Fruit fly (Drosophila melanogaster): ENCODE results near the gene CG31697.

CG31697 gene

dm6 chr2L:19542268-19542773 lies 7.1 kb downstream of the CG31697 start (continued):
- no peak for TF ChIP-seq eve (GFP tag; optimal IDR thresholded peaks at IDR 0.05)
- TF ChIP-seq nom (GFP tag; optimal IDR thresholded peaks at IDR 0.05), result no peak
- no peak for TF ChIP-seq MTF-1 (GFP tag; optimal IDR thresholded peaks at IDR 0.05; ENCODE audit: borderline replicate concordance)
- peak in 1 of 2 experiments; percentile 12 for TF ChIP-seq bsh (GFP tag; optimal IDR thresholded peaks at IDR 0.05)
- no peak for TF ChIP-seq CG6272 (GFP tag; IDR thresholded peaks at IDR 0.05)
- TF ChIP-seq CG10147 (GFP tag; optimal IDR thresholded peaks at IDR 0.05), result no peak
- no peak for TF ChIP-seq Tbp (GFP tag; optimal IDR thresholded peaks at IDR 0.05)
- TF ChIP-seq CG17361 (GFP tag; IDR thresholded peaks at IDR 0.05), result no peak
- no peak for TF ChIP-seq CG11560 (tag; IDR thresholded peaks at IDR 0.05)
- TF ChIP-seq CG6791 (GFP tag; IDR thresholded peaks at IDR 0.05; ENCODE audit: partially characterized antibody), result peak; percentile 95
- no peak for TF ChIP-seq CG9215 (GFP tag; IDR thresholded peaks at IDR 0.05)
- TF ChIP-seq Lhr (GFP tag; optimal IDR thresholded peaks at IDR 0.05), result no peak
- TF ChIP-seq schlank (tag; optimal IDR thresholded peaks at IDR 0.05), result no peak
- no peak for TF ChIP-seq stc (GFP tag; IDR thresholded peaks at IDR 0.05)
- no peak for TF ChIP-seq CG17802 (tag; optimal IDR thresholded peaks at IDR 0.05)
- TF ChIP-seq CG2199 (GFP tag; IDR thresholded peaks at IDR 0.05), result no peak
- TF ChIP-seq Atf3 (GFP tag; optimal IDR thresholded peaks at IDR 0.05), result no peak
- peak; percentile 2 for TF ChIP-seq CG4617 (GFP tag; optimal IDR thresholded peaks at IDR 0.05; ENCODE audit: borderline replicate concordance)
- TF ChIP-seq NK7.1 (GFP tag; optimal IDR thresholded peaks at IDR 0.05), result no peak
- TF ChIP-seq CG10979 (tag; optimal IDR thresholded peaks at IDR 0.05), result no peak
- TF ChIP-seq HLHmδ (GFP tag; optimal IDR thresholded peaks at IDR 0.05), result no peak
- TF ChIP-seq CG7556 (GFP tag; optimal IDR thresholded peaks at IDR 0.05), result no peak
- TF ChIP-seq Bgb (GFP tag; IDR thresholded peaks at IDR 0.05; ENCODE audit: partially characterized antibody), result peak; percentile 93
- TF ChIP-seq disco-r (GFP tag; optimal IDR thresholded peaks at IDR 0.05), result no peak
- TF ChIP-seq Jarid2 (GFP tag; optimal IDR thresholded peaks at IDR 0.05), result peak; percentile 1
- TF ChIP-seq zen (tag; optimal IDR thresholded peaks at IDR 0.05), result peak; percentile 8
- TF ChIP-seq br (optimal IDR thresholded peaks at IDR 0.05), result no peak
- TF ChIP-seq CG13424 (tag; optimal IDR thresholded peaks at IDR 0.05), result no peak
- peak; percentile 95 for TF ChIP-seq nerfin-2 (GFP tag; IDR thresholded peaks at IDR 0.05; ENCODE audit: partially characterized antibody)
- no peak for TF ChIP-seq fu2 (GFP tag; optimal IDR thresholded peaks at IDR 0.05)
- TF ChIP-seq Meics (GFP tag; optimal IDR thresholded peaks at IDR 0.05), result no peak
- no peak for TF ChIP-seq crol (GFP tag; IDR thresholded peaks at IDR 0.05)
- peak; percentile 22; the same call in 1 of the 2 replicates for TF ChIP-seq vvl (GFP tag; IDR thresholded peaks at IDR 0.05)
- TF ChIP-seq CG13296 (GFP tag; optimal IDR thresholded peaks at IDR 0.05), result no peak
- TF ChIP-seq fd96Cb (tag; optimal IDR thresholded peaks at IDR 0.05), result no peak
- TF ChIP-seq dmrt11E (tag; optimal IDR thresholded peaks at IDR 0.05), result no peak
- no peak for TF ChIP-seq Dek (tag; optimal IDR thresholded peaks at IDR 0.05)
- no peak for TF ChIP-seq CG14050 (GFP tag; IDR thresholded peaks at IDR 0.05)
- TF ChIP-seq Pdp1 (GFP tag; optimal IDR thresholded peaks at IDR 0.05), result peak in 1 of 2 experiments; percentile 26
- TF ChIP-seq row (GFP tag; IDR thresholded peaks at IDR 0.05), result no peak
- no peak for TF ChIP-seq p53 (GFP tag; optimal IDR thresholded peaks at IDR 0.05)
- peak; percentile 55 for TF ChIP-seq CG30020 (tag; optimal IDR thresholded peaks at IDR 0.05)
- TF ChIP-seq Rfx (GFP tag; IDR thresholded peaks at IDR 0.05), result 0 out of 2 replicates have a peak, but pooled peaks have one; percentile 7
- TF ChIP-seq Hr51 (GFP tag; optimal IDR thresholded peaks at IDR 0.05), result no peak
- no peak for TF ChIP-seq CG9727 (GFP tag; optimal IDR thresholded peaks at IDR 0.05)
- peak; percentile 86 for TF ChIP-seq Scr (GFP tag; IDR thresholded peaks at IDR 0.05; ENCODE audit: partially characterized antibody)
- TF ChIP-seq Spps (tag; optimal IDR thresholded peaks at IDR 0.05), result no peak
- TF ChIP-seq D (optimal IDR thresholded peaks at IDR 0.05), result no peak
- TF ChIP-seq D (GFP tag; optimal IDR thresholded peaks at IDR 0.05), result no peak
- peak; percentile 78 for TF ChIP-seq CG2116 (GFP tag; optimal IDR thresholded peaks at IDR 0.05)

All from whole organism, embryonic.